Worm (Caenorhabditis elegans): ENCODE measurements around the gene F23A7.8.

F23A7.8 gene

DNA sequence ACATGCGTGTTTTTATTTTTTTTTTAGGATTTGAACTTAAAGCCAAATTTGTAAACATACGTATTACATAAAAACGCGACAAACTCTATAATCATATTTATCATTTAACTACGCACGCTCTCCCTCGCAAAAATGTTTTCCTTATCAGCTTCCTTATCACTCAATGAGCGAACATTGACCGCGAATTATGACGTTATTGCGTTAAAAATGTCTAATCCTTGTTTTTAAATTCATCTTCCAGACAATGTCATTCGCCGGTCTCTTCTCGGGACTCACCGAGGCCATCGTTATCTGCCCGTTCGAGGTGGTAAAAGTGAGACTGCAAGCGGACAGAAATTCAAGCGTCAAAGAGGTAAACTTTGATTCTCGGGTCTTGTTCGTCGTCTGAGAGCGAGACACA lies 20.6 kb upstream of the F23A7.8 start (continued):
- TF ChIP-seq mxl-3 (GFP tag; optimal IDR thresholded peaks at IDR 0.05): peak; percentile 69

- TF ChIP-seq pha-4 (GFP tag; IDR thresholded peaks at IDR 0.05) (no peak), pha-4 (tag; optimal IDR thresholded peaks at IDR 0.05) (no peak), egl-43 (GFP tag; IDR thresholded peaks at IDR 0.05) (no peak), snpc-1.2 (GFP tag; IDR thresholded peaks at IDR 0.05) (0 out of 2 replicates have a peak, but pooled peaks have one; percentile 31), R02D3.7 (tag; optimal IDR thresholded peaks at IDR 0.05) (no peak)
These were observed 13.9 kb upstream of the F23A7.8 start, which contains the start of gene R11.3 for ce11 chrX:16199200-16199764. R11.3 (minus strand) TSS chrX:16199250.

DNA sequence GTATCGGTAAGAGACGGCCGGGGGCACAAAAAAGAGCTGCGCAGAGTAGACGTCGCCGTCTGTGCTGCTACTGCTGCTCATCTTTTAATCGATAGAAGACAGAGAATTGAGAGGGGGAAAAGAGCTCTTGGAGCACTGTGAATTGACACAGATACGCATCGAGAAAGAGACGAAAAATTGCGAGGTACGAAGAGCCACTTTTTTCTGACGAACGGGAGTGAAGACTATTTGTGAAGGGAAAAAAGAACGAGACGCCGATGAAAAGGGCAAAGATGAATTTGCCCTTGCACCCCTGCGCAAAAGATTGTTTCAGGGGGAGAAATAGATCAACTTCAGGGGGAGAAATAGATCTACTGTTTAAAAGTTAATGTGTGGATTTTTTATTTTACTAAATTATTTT lies 10.9 kb upstream of the F23A7.8 start:
- TF ChIP-seq T20F7.1 (GFP tag; optimal IDR thresholded peaks at IDR 0.05): no peak
- no peak for TF ChIP-seq nhr-48 (tag; optimal IDR thresholded peaks at IDR 0.05)
- TF ChIP-seq T26A8.4 (GFP tag; IDR thresholded peaks at IDR 0.05): peak; percentile 62
- TF ChIP-seq unc-130 (GFP tag; optimal IDR thresholded peaks at IDR 0.05): no peak
- no peak for TF ChIP-seq jun-1 (tag; optimal IDR thresholded peaks at IDR 0.05)
- TF ChIP-seq Y48G9A.11 (GFP tag; IDR thresholded peaks at IDR 0.05): no peak
- TF ChIP-seq sdz-12 (GFP tag; optimal IDR thresholded peaks at IDR 0.05): no peak
- TF ChIP-seq php-3 (GFP tag; IDR thresholded peaks at IDR 0.05): no peak
- no peak for TF ChIP-seq snpc-4 (tag; optimal IDR thresholded peaks at IDR 0.05)
- TF ChIP-seq nhr-11 (tag; optimal IDR thresholded peaks at IDR 0.05): no peak
- TF ChIP-seq ceh-44 (GFP tag; IDR thresholded peaks at IDR 0.05): no peak
- peak; percentile 79 for TF ChIP-seq egl-43 (GFP tag; IDR thresholded peaks at IDR 0.05)
- TF ChIP-seq D1046.2 (GFP tag; IDR thresholded peaks at IDR 0.05): no peak
- TF ChIP-seq nhr-102 (tag; optimal IDR thresholded peaks at IDR 0.05): no peak
- no peak for TF ChIP-seq madf-5 (GFP tag; IDR thresholded peaks at IDR 0.05)
- TF ChIP-seq tra-1 (GFP tag; IDR thresholded peaks at IDR 0.05): no peak
- peak; percentile 17 for TF ChIP-seq nhr-28 (tag; optimal IDR thresholded peaks at IDR 0.05)
- TF ChIP-seq egl-27 (tag; optimal IDR thresholded peaks at IDR 0.05): no peak
- no peak for TF ChIP-seq unc-39 (tag; optimal IDR thresholded peaks at IDR 0.05)
- no peak for TF ChIP-seq F44E2.7 (GFP tag; IDR thresholded peaks at IDR 0.05)
- TF ChIP-seq lin-15B (tag; optimal IDR thresholded peaks at IDR 0.05): no peak
- no peak for TF ChIP-seq nhr-6 (tag; optimal IDR thresholded peaks at IDR 0.05)
- peak in 1 of 2 experiments; percentile 19 for TF ChIP-seq hif-1 (tag; optimal IDR thresholded peaks at IDR 0.05)
- no peak for TF ChIP-seq zip-11 (GFP tag; IDR thresholded peaks at IDR 0.05)
- TF ChIP-seq tag-97 (GFP tag; IDR thresholded peaks at IDR 0.05): no peak
- no peak for TF ChIP-seq ceh-32 (tag; optimal IDR thresholded peaks at IDR 0.05; ENCODE audit: poor library complexity)
- peak; percentile 90 for TF ChIP-seq aha-1 (tag)
- TF ChIP-seq arid-1 (GFP tag; conservative IDR thresholded peaks at IDR 0.05): no peak
- TF ChIP-seq dpl-1 (GFP tag; optimal IDR thresholded peaks at IDR 0.05): no peak
- no peak for TF ChIP-seq lin-13 (GFP tag; optimal IDR thresholded peaks at IDR 0.05)
- TF ChIP-seq pqm-1 (tag; optimal IDR thresholded peaks at IDR 0.05): no peak
- no peak for TF ChIP-seq daf-8 (GFP tag; IDR thresholded peaks at IDR 0.05)
- peak in 1 of 2 experiments; percentile 38 for TF ChIP-seq mdl-1 (tag; optimal IDR thresholded peaks at IDR 0.05)
- peak; percentile 75 for TF ChIP-seq mep-1 (tag; optimal IDR thresholded peaks at IDR 0.05)
- no peak for TF ChIP-seq nhr-25 (tag; optimal IDR thresholded peaks at IDR 0.05; ENCODE audit: borderline replicate concordance, insufficient read depth)
- TF ChIP-seq ceh-20 (GFP tag; IDR thresholded peaks at IDR 0.05): peak; percentile 49; the same call in 1 of the 2 replicates
- TF ChIP-seq vab-7 (GFP tag; IDR thresholded peaks at IDR 0.05): peak; percentile 54; the same call in 1 of the 2 replicates
- TF ChIP-seq daf-19 (GFP tag; conservative IDR thresholded peaks at IDR 0.05): no peak
- TF ChIP-seq F10B5.3 (tag; optimal IDR thresholded peaks at IDR 0.05): no peak
- no peak for TF ChIP-seq daf-12 (tag; optimal IDR thresholded peaks at IDR 0.05)
- TF ChIP-seq nhr-111 (GFP tag; optimal IDR thresholded peaks at IDR 0.05): no peak
- no peak for TF ChIP-seq ama-1 (optimal IDR thresholded peaks at IDR 0.05)
- TF ChIP-seq mes-2 (tag; optimal IDR thresholded peaks at IDR 0.05; ENCODE audit: poor library complexity, severe bottlenecking): peak; percentile 60
